Fruit fly (Drosophila melanogaster) whole organism, embryonic: ENCODE results near the gene dock.

Experiments
- Bteb2 ChIP-seq: fragments of 200-800 bp; sonication (Bioruptor generic); optimal IDR thresholded peaks from 2 replicates; lab custom pipeline; 2016; ENCODE audit warnings: missing biosample characterization, missing genetic modification characterization
- CG10147 ChIP-seq: fragments of 200-800 bp; sonication (Bioruptor generic); optimal IDR thresholded peaks from 2 replicates; lab custom pipeline; 2019; ENCODE audit warnings: missing biosample characterization, mild to moderate bottlenecking, missing genetic modification characterization, moderate library complexity
- CG10979 ChIP-seq: fragments of 200-800 bp; sonication (Bioruptor generic); optimal IDR thresholded peaks from 2 replicates; lab custom pipeline; 2018; ENCODE audit warnings: missing biosample characterization, mild to moderate bottlenecking, missing genetic modification characterization, moderate library complexity
- CG11695 ChIP-seq: fragments of 200-800 bp; sonication (Bioruptor generic); IDR thresholded peaks from 3 replicates; pipeline ENCODE4 v1.3.6; 2022; ENCODE audit warnings: missing biosample characterization, missing genetic modification characterization
- CG13123 ChIP-seq: fragments of 200-800 bp; sonication (Bioruptor generic); optimal IDR thresholded peaks from 2 replicates; lab custom pipeline; 2016; ENCODE audit warnings: missing biosample characterization, missing genetic modification characterization
- CG14014 ChIP-seq: fragments of 200-800 bp; sonication (Bioruptor generic); IDR thresholded peaks from 2 replicates; pipeline ENCODE4 v1.3.6; 2022; ENCODE audit warnings: missing biosample characterization, missing genetic modification characterization
- CG15269 ChIP-seq: fragments of 200-800 bp; sonication (Bioruptor generic); optimal IDR thresholded peaks from 2 replicates; lab custom pipeline; 2018; ENCODE audit warnings: missing biosample characterization, mild to moderate bottlenecking, missing genetic modification characterization, moderate library complexity
- CG15696 ChIP-seq: fragments of 200-800 bp; sonication (Bioruptor generic); optimal IDR thresholded peaks from 2 replicates; lab custom pipeline; 2019; ENCODE audit warnings: missing biosample characterization, mild to moderate bottlenecking, missing genetic modification characterization, moderate library complexity
- CG16813 ChIP-seq: fragments of 200-800 bp; sonication (Bioruptor generic); IDR thresholded peaks from 3 replicates; pipeline ENCODE4 v1.3.6; 2022; ENCODE audit warnings: missing biosample characterization, missing genetic modification characterization; ENCODE audit not compliant: partially characterized antibody
- CG30020 ChIP-seq: fragments of 200-800 bp; optimal IDR thresholded peaks from 2 replicates; lab custom pipeline; 2019; ENCODE audit warnings: missing biosample characterization, mild to moderate bottlenecking, missing genetic modification characterization, moderate library complexity
- CG7271 ChIP-seq: fragments of 200-800 bp; sonication (Bioruptor generic); optimal IDR thresholded peaks from 2 replicates; lab custom pipeline; 2018; ENCODE audit warnings: missing biosample characterization, mild to moderate bottlenecking, missing genetic modification characterization, moderate library complexity
- CG7556 ChIP-seq: fragments of 200-800 bp; sonication (Bioruptor generic); optimal IDR thresholded peaks from 2 replicates; lab custom pipeline; 2017; ENCODE audit warnings: missing biosample characterization, mild to moderate bottlenecking, missing genetic modification characterization
- CG7745 ChIP-seq: fragments of 200-800 bp; sonication (Bioruptor generic); optimal IDR thresholded peaks from 2 replicates; lab custom pipeline; 2018; ENCODE audit warnings: missing biosample characterization, mild to moderate bottlenecking, missing genetic modification characterization, moderate library complexity
- CG8944 ChIP-seq: fragments of 200-800 bp; sonication (Bioruptor generic); optimal IDR thresholded peaks from 3 replicates; lab custom pipeline; 2016; ENCODE audit warnings: missing biosample characterization, missing genetic modification characterization
- CG9609 ChIP-seq: fragments of 200-800 bp; sonication (Bioruptor generic); optimal IDR thresholded peaks from 3 replicates; lab custom pipeline; 2016; ENCODE audit warnings: missing biosample characterization, missing genetic modification characterization
- CHES-1-like ChIP-seq: fragments of 200-800 bp; sonication (Bioruptor generic); optimal IDR thresholded peaks from 2 replicates; lab custom pipeline; 2016; ENCODE audit warnings: missing biosample characterization, missing genetic modification characterization
- Chrac-16 ChIP-seq: fragments of 200-800 bp; sonication (Bioruptor generic); optimal IDR thresholded peaks from 3 replicates; lab custom pipeline; 2016; ENCODE audit warnings: missing biosample characterization, missing genetic modification characterization
- D19B ChIP-seq: fragments of 200-800 bp; sonication (Bioruptor generic); optimal IDR thresholded peaks from 2 replicates; lab custom pipeline; 2017; ENCODE audit warnings: missing biosample characterization, mild to moderate bottlenecking, missing genetic modification characterization
- Doc3 ChIP-seq: fragments of 200-800 bp; sonication (Bioruptor generic); IDR thresholded peaks from 3 replicates; pipeline ENCODE4 v1.3.6; 2022; ENCODE audit warnings: missing biosample characterization, missing genetic modification characterization; ENCODE audit not compliant: partially characterized antibody
- Ets65A ChIP-seq: fragments of 200-800 bp; sonication (Bioruptor generic); peaks from one replicate; lab custom pipeline; 2016; ENCODE audit warnings: missing biosample characterization, missing genetic modification characterization
- Gsc ChIP-seq: fragments of 200-800 bp; sonication (Bioruptor generic); IDR thresholded peaks from 2 replicates; pipeline ENCODE4 v1.3.6; 2022; ENCODE audit warnings: missing biosample characterization, missing genetic modification characterization
- HHEX ChIP-seq: fragments of 200-800 bp; sonication (Bioruptor generic); optimal IDR thresholded peaks from 3 replicates; lab custom pipeline; 2017; ENCODE audit warnings: missing biosample characterization, mild to moderate bottlenecking, missing genetic modification characterization, missing genetic modification reagents
- HmgD ChIP-seq: fragments of 200-800 bp; sonication (Bioruptor generic); optimal IDR thresholded peaks from 3 replicates; lab custom pipeline; 2016; ENCODE audit warnings: missing biosample characterization, missing genetic modification characterization
- HmgZ ChIP-seq: fragments of 200-800 bp; sonication (Bioruptor generic); optimal IDR thresholded peaks from 2 replicates; lab custom pipeline; 2018; ENCODE audit warnings: missing biosample characterization, mild to moderate bottlenecking, missing genetic modification characterization
- NfI ChIP-seq: fragments of 200-800 bp; sonication (Bioruptor generic); optimal IDR thresholded peaks from 3 replicates; lab custom pipeline; 2018; ENCODE audit warnings: missing biosample characterization, mild to moderate bottlenecking, missing genetic modification characterization, moderate library complexity
- Optix ChIP-seq: fragments of 200-800 bp; sonication (Bioruptor generic); IDR thresholded peaks from 3 replicates; pipeline ENCODE4 v1.3.6; 2022; ENCODE audit warnings: missing biosample characterization, missing genetic modification characterization
- Six4 ChIP-seq: fragments of 200-800 bp; sonication (Bioruptor generic); optimal IDR thresholded peaks from 2 replicates; lab custom pipeline; 2016; ENCODE audit warnings: missing biosample characterization, missing genetic modification characterization
- Sox100B ChIP-seq: fragments of 200-800 bp; sonication (Bioruptor generic); optimal IDR thresholded peaks from 3 replicates; lab custom pipeline; 2018; ENCODE audit warnings: missing biosample characterization, mild to moderate bottlenecking, missing genetic modification characterization
- Sry-β ChIP-seq: fragments of 200-800 bp; sonication (Bioruptor generic); optimal IDR thresholded peaks from 2 replicates; lab custom pipeline; 2018; ENCODE audit warnings: missing biosample characterization, mild to moderate bottlenecking, missing genetic modification characterization, moderate library complexity
- TFAM ChIP-seq: fragments of 200-800 bp; sonication (Bioruptor generic); optimal IDR thresholded peaks from 2 replicates; lab custom pipeline; 2017; ENCODE audit warnings: missing biosample characterization, missing genetic modification characterization, inconsistent platforms
- Trl ChIP-seq, 3 experiments: fragments of >200 bp in 2 of 3; fragments of 200-800 bp in 1 of 3; sonication (Bioruptor generic) in 1 of 3; optimal IDR thresholded peaks; 2 replicates in 1 of 3; 3 replicates in 2 of 3; lab custom pipeline; 2016 to 2017; ENCODE audit warnings: missing biosample characterization in 1 of 3, missing genetic modification characterization in 1 of 3
- bigmax ChIP-seq: fragments of 200-800 bp; sonication (Bioruptor generic); optimal IDR thresholded peaks from 2 replicates; lab custom pipeline; 2018; ENCODE audit warnings: missing biosample characterization, mild to moderate bottlenecking, missing genetic modification characterization
- caup ChIP-seq: fragments of 200-800 bp; sonication (Bioruptor generic); optimal IDR thresholded peaks from 3 replicates; lab custom pipeline; 2017; ENCODE audit warnings: missing biosample characterization, mild to moderate bottlenecking, missing genetic modification characterization, moderate library complexity; ENCODE audit not compliant: severe bottlenecking
- croc ChIP-seq: fragments of 200-800 bp; sonication (Bioruptor generic); conservative IDR thresholded peaks from 3 replicates; pipeline ENCODE4 v1.3.6; 2022; ENCODE audit warnings: missing biosample characterization, missing genetic modification characterization
- dmrt11E ChIP-seq: fragments of 200-800 bp; sonication (Bioruptor generic); optimal IDR thresholded peaks from 3 replicates; lab custom pipeline; 2018; ENCODE audit warnings: missing biosample characterization, mild to moderate bottlenecking, missing genetic modification characterization, moderate library complexity
- ems ChIP-seq: fragments of 200-800 bp; sonication (Bioruptor generic); optimal IDR thresholded peaks from 3 replicates; lab custom pipeline; 2016; ENCODE audit warnings: missing biosample characterization, missing genetic modification characterization
- eve ChIP-seq, 2 experiments: fragments of >200 bp; optimal IDR thresholded peaks; 2 replicates each; lab custom pipeline; 2017; ENCODE audit warnings: missing biosample characterization in 2 of 2, missing genetic modification characterization in 2 of 2
- gem ChIP-seq: fragments of 200-800 bp; sonication (Bioruptor generic); optimal IDR thresholded peaks from 2 replicates; lab custom pipeline; 2019; ENCODE audit warnings: missing biosample characterization, mild to moderate bottlenecking, missing genetic modification characterization, moderate library complexity
- gfzf ChIP-seq: fragments of 200-800 bp; sonication (Bioruptor generic); optimal IDR thresholded peaks from 2 replicates; lab custom pipeline; 2016; ENCODE audit warnings: missing biosample characterization, mild to moderate bottlenecking, missing genetic modification characterization, moderate library complexity
- insv ChIP-seq, 2 experiments: fragments of 200-800 bp; sonication (Bioruptor generic); optimal IDR thresholded peaks; 3 replicates each; lab custom pipeline; 2016 to 2018; ENCODE audit warnings: missing biosample characterization in 2 of 2, missing genetic modification characterization in 2 of 2
- nom ChIP-seq: fragments of 200-800 bp; sonication (Bioruptor generic); optimal IDR thresholded peaks from 2 replicates; lab custom pipeline; 2017; ENCODE audit warnings: missing biosample characterization, missing genetic modification characterization, mild to moderate bottlenecking, moderate library complexity, missing genetic modification reagents
- prd ChIP-seq, 3 experiments: fragments of >200 bp in 2 of 3; fragments of 200-800 bp in 1 of 3; sonication (Bioruptor generic) in 1 of 3; optimal IDR thresholded peaks in 2 of 3; IDR thresholded peaks in 1 of 3; 2 replicates in 2 of 3; 3 replicates in 1 of 3; pipeline versions ENCODE4 v1.3.6 to Lab custom; 2017 to 2022; ENCODE audit warnings: missing biosample characterization in 1 of 3, missing genetic modification characterization in 1 of 3
- sens ChIP-seq: fragments of 200-800 bp; sonication (Bioruptor generic); peaks from one replicate; lab custom pipeline; 2016; ENCODE audit warnings: missing biosample characterization, missing genetic modification characterization
- ssp ChIP-seq: fragments of 200-800 bp; sonication (Bioruptor generic); IDR thresholded peaks from 2 replicates; pipeline ENCODE4 v1.3.6; 2022; ENCODE audit warnings: missing biosample characterization, missing genetic modification characterization
- stwl ChIP-seq: fragments of 200-800 bp; sonication (Bioruptor generic); optimal IDR thresholded peaks from 3 replicates; lab custom pipeline; 2018; ENCODE audit warnings: missing biosample characterization, mild to moderate bottlenecking, missing genetic modification characterization, moderate library complexity
- tio ChIP-seq: fragments of 200-800 bp; sonication (Bioruptor generic); optimal IDR thresholded peaks from 2 replicates; lab custom pipeline; 2017; ENCODE audit warnings: missing biosample characterization, missing genetic modification characterization, inconsistent platforms
- trh ChIP-seq: fragments of 200-800 bp; sonication (Bioruptor generic); optimal IDR thresholded peaks from 2 replicates; lab custom pipeline; 2016; ENCODE audit warnings: missing biosample characterization, missing genetic modification characterization
- vnd ChIP-seq: fragments of 200-800 bp; sonication (Bioruptor generic); IDR thresholded peaks from 3 replicates; pipeline ENCODE4 v1.3.6; 2022; ENCODE audit warnings: missing biosample characterization, missing genetic modification characterization; ENCODE audit not compliant: partially characterized antibody
- zen2 ChIP-seq: fragments of 200-800 bp; sonication (Bioruptor generic); IDR thresholded peaks from 3 replicates; pipeline ENCODE4 v1.3.6; 2022; ENCODE audit warnings: missing biosample characterization, missing genetic modification characterization; ENCODE audit not compliant: partially characterized antibody

The dock gene

dm6 chr2L:841708-842107, 15.9 kb downstream of the dock start (continued):
- TF ChIP-seq Doc3 (GFP tag; lab: Robert Waterston, UW) (no peak), bigmax (GFP tag; lab: Kevin White, UChicago) (no peak), vnd (GFP tag; lab: Robert Waterston, UW) (no peak), trh (GFP tag; lab: Kevin White, UChicago) (peak; percentile 43), Optix (GFP tag; lab: Robert Waterston, UW) (peak; percentile 59; the same call in 1 of the 3 replicates), CG13123 (no peak), Sox100B (GFP tag; lab: Kevin White, UChicago) (peak; percentile 17), stwl (tag; lab: Kevin White, UChicago) (no peak), ems (GFP tag; lab: Kevin White, UChicago) (peak; percentile 51), HmgD (no peak), CG15696 (tag; lab: Kevin White, UChicago) (no peak), CG11695 (GFP tag; lab: Robert Waterston, UW) (peak; percentile 82), insv (GFP tag; optimal IDR thresholded peaks at IDR 0.05; lab: Kevin White, UChicago) (no peak), nom (GFP tag; lab: Kevin White, UChicago) (peak; percentile 95), zen2 (GFP tag; lab: Robert Waterston, UW) (no peak), CHES-1-like (GFP tag; lab: Kevin White, UChicago) (peak; percentile 73), CG7271 (tag; lab: Kevin White, UChicago) (no peak), caup (GFP tag; lab: Kevin White, UChicago) (peak; percentile 72), tio (peak; percentile 74), Sry-β (no peak), CG30020 (no peak), Gsc (GFP tag; lab: Robert Waterston, UW) (peak; percentile 31; the same call in 1 of the 2 replicates), sens (peak; percentile 90), gem (tag; lab: Kevin White, UChicago) (peak; percentile 78), CG8944 (GFP tag; lab: Kevin White, UChicago) (peak; percentile 65), gfzf (GFP tag; lab: Kevin White, UChicago) (no peak), eve (GFP tag; optimal IDR thresholded peaks at IDR 0.05; lab: Kevin White, UChicago) (no peak), croc (peak; percentile 23; the same call in 2 of the 3 replicates), Ets65A (GFP tag; lab: Kevin White, UChicago) (peak; percentile 93), D19B (GFP tag; lab: Kevin White, UChicago) (peak; percentile 44), CG10147 (peak; percentile 57), Six4 (GFP tag; lab: Kevin White, UChicago) (peak; percentile 13), TFAM (GFP tag; lab: Kevin White, UChicago) (no peak), Trl (optimal IDR thresholded peaks at IDR 0.05; lab: Kevin White, UChicago) (no peak), Trl (GFP tag; optimal IDR thresholded peaks at IDR 0.05; lab: Kevin White, UChicago) (peak; percentile 32), NfI (GFP tag; lab: Kevin White, UChicago) (peak; percentile 70), Chrac-16 (GFP tag; lab: Kevin White, UChicago) (peak; percentile 70), ssp (peak; percentile 69), HHEX (GFP tag; lab: Kevin White, UChicago) (peak; percentile 72), CG10979 (tag; lab: Kevin White, UChicago) (peak; percentile 58), prd (optimal IDR thresholded peaks at IDR 0.05; lab: Kevin White, UChicago) (no peak), prd (GFP tag; IDR thresholded peaks at IDR 0.05; lab: Robert Waterston, UW) (peak; percentile 88), CG14014 (GFP tag; lab: Robert Waterston, UW) (peak; percentile 88), CG15269 (tag; lab: Kevin White, UChicago) (peak; percentile 70), CG7556 (GFP tag; lab: Kevin White, UChicago) (peak; percentile 60), CG16813 (no peak), CG7745 (tag; lab: Kevin White, UChicago) (no peak), CG9609 (GFP tag; lab: Kevin White, UChicago) (peak; percentile 77), Bteb2 (peak; percentile 31), HmgZ (tag; lab: Kevin White, UChicago) (peak; percentile 52), dmrt11E (tag; lab: Kevin White, UChicago) (peak; percentile 45)
